Worm (Caenorhabditis elegans) whole organism, L3 larva: ENCODE measurements around the gene nhr-100.

Experiments
- ama-1 ChIP-seq: fragments of 150-350 bp; optimal IDR thresholded peaks from 2 replicates; lab custom pipeline; 2018
- elt-1 ChIP-seq: fragments of 150-350 bp; optimal IDR thresholded peaks from 2 replicates; lab custom pipeline; 2014; ENCODE audit warnings: missing biosample characterization, missing genetic modification characterization
- elt-3 ChIP-seq, 3 experiments: fragments of 150-350 bp in 1 of 3; sonication (generic microtip) in 2 of 3; optimal IDR thresholded peaks; 2 replicates in 2 of 3; 4 replicates in 1 of 3; lab custom pipeline; 2014 to 2017; ENCODE audit warnings: missing biosample characterization in 3 of 3, missing genetic modification characterization in 3 of 3
- fkh-2 ChIP-seq: fragments of 150-350 bp; optimal IDR thresholded peaks from 2 replicates; lab custom pipeline; 2014; ENCODE audit warnings: missing biosample characterization, missing genetic modification reagents, missing genetic modification characterization
- fos-1 ChIP-seq: fragments of 150-350 bp; optimal IDR thresholded peaks from 2 replicates; lab custom pipeline; 2014; ENCODE audit warnings: missing biosample characterization, missing genetic modification characterization
- lin-15B ChIP-seq: fragments of 150-350 bp; optimal IDR thresholded peaks from 2 replicates; lab custom pipeline; 2014; ENCODE audit warnings: missing biosample characterization, missing genetic modification characterization
- lin-39 ChIP-seq: fragments of 150-350 bp; optimal IDR thresholded peaks from 2 replicates; lab custom pipeline; 2018; ENCODE audit warnings: missing biosample characterization, missing genetic modification reagents, missing genetic modification characterization
- mdl-1 ChIP-seq: fragments of 150-350 bp; optimal IDR thresholded peaks from 2 replicates; lab custom pipeline; 2014; ENCODE audit warnings: missing biosample characterization, missing genetic modification characterization
- nfya-1 ChIP-seq: sonication (generic microtip); optimal IDR thresholded peaks from 2 replicates; lab custom pipeline; 2017; ENCODE audit warnings: missing genetic modification characterization, mild to moderate bottlenecking, missing compliant biosample characterization, antibody characterized with exemption, moderate library complexity; ENCODE audit not compliant: insufficient read depth
- nhr-11 ChIP-seq: fragments of 150-350 bp; optimal IDR thresholded peaks from 2 replicates; lab custom pipeline; 2014; ENCODE audit warnings: missing biosample characterization, missing genetic modification characterization
- nhr-237 ChIP-seq: fragments of 150-350 bp; optimal IDR thresholded peaks from 2 replicates; lab custom pipeline; 2014; ENCODE audit warnings: missing biosample characterization, missing genetic modification characterization
- skn-1 ChIP-seq: fragments of 150-350 bp; optimal IDR thresholded peaks from 2 replicates; lab custom pipeline; 2014; ENCODE audit warnings: missing biosample characterization, missing genetic modification characterization

DNA sequence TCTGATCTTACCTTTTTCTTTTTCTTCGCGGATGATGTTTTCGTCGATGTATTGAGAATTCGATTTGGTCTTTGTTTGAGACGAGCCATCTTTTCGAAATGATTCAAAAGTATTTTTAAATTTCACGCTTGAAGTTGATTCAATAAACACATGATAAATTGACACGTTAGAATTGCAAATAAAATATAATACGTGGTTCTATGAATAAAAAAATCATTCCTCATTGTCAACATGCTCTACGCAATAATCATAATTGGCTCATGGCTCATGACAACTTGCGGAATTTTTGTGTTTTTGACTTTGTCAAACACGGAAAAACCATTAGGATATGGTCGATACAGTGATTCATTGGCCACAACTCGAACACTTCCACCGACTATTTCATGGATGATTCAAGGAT lies 45.0 kb upstream of the nhr-100 start, which contains the start of the genes htas-1 and ZK1251.3:
- TF ChIP-seq lin-15B (tag; lab: Kevin White, UChicago), result no peak
- no peak for TF ChIP-seq mdl-1
- no peak for TF ChIP-seq fkh-2 (tag; lab: Kevin White, UChicago)
- no peak for TF ChIP-seq nhr-237 (tag; lab: Kevin White, UChicago)
- no peak for TF ChIP-seq fos-1 (tag; lab: Kevin White, UChicago)
- no peak for TF ChIP-seq nhr-11
- no peak for TF ChIP-seq elt-1
- TF ChIP-seq nfya-1 (tag; lab: Kevin White, UChicago), result no peak
- no peak for TF ChIP-seq lin-39 (tag; lab: Kevin White, UChicago)
- no peak for TF ChIP-seq ama-1 (lab: Kevin White, UChicago)
- no peak for TF ChIP-seq elt-3 (tag; optimal IDR thresholded peaks at IDR 0.05; lab: Kevin White, UChicago)
- TF ChIP-seq skn-1, result no peak
